Fruit fly (Drosophila melanogaster) whole organism, embryonic: ENCODE measurements around the gene isoQC.

Experiments
- Ada2b ChIP-seq: fragments of 200-800 bp; sonication (Bioruptor generic); IDR thresholded peaks from 2 replicates; pipeline ENCODE4 v1.3.6; 2022; ENCODE audit warnings: missing biosample characterization, missing genetic modification characterization
- Bdp1 ChIP-seq: fragments of 200-800 bp; sonication (Bioruptor generic); optimal IDR thresholded peaks from 3 replicates; lab custom pipeline; 2016; ENCODE audit warnings: missing biosample characterization, missing genetic modification characterization
- CG11695 ChIP-seq: fragments of 200-800 bp; sonication (Bioruptor generic); IDR thresholded peaks from 3 replicates; pipeline ENCODE4 v1.3.6; 2022; ENCODE audit warnings: missing biosample characterization, missing genetic modification characterization
- CG13296 ChIP-seq: fragments of 200-800 bp; sonication (Bioruptor generic); optimal IDR thresholded peaks from 3 replicates; lab custom pipeline; 2018; ENCODE audit warnings: missing biosample characterization, mild to moderate bottlenecking, missing genetic modification characterization
- CG14050 ChIP-seq: fragments of 200-800 bp; sonication (Bioruptor generic); IDR thresholded peaks from 3 replicates; pipeline ENCODE4 v1.3.6; 2022; ENCODE audit warnings: missing biosample characterization, missing genetic modification characterization
- CG14860 ChIP-seq: fragments of 200-800 bp; sonication (Bioruptor generic); IDR thresholded peaks from 3 replicates; pipeline ENCODE4 v1.3.6; 2022; ENCODE audit warnings: missing biosample characterization, missing genetic modification characterization; ENCODE audit not compliant: partially characterized antibody
- CG15601 ChIP-seq: fragments of 200-800 bp; sonication (Bioruptor generic); optimal IDR thresholded peaks from 3 replicates; lab custom pipeline; 2019; ENCODE audit warnings: missing biosample characterization, mild to moderate bottlenecking, missing genetic modification characterization, moderate library complexity
- CG1647 ChIP-seq: fragments of 200-800 bp; sonication (Bioruptor generic); optimal IDR thresholded peaks from 3 replicates; lab custom pipeline; 2016; ENCODE audit warnings: missing biosample characterization, missing genetic modification characterization
- CG17568 ChIP-seq: fragments of 200-800 bp; sonication (Bioruptor generic); optimal IDR thresholded peaks from 2 replicates; lab custom pipeline; 2018; ENCODE audit warnings: missing biosample characterization, mild to moderate bottlenecking, missing genetic modification characterization, moderate library complexity
- CG2116 ChIP-seq: fragments of 200-800 bp; sonication (Bioruptor generic); optimal IDR thresholded peaks from 3 replicates; lab custom pipeline; 2018; ENCODE audit warnings: missing biosample characterization, mild to moderate bottlenecking, missing genetic modification characterization
- CG34224 ChIP-seq: fragments of 200-800 bp; sonication (Bioruptor generic); IDR thresholded peaks from 3 replicates; pipeline ENCODE4 v1.3.6; 2022; ENCODE audit warnings: missing biosample characterization, missing genetic modification characterization; ENCODE audit not compliant: partially characterized antibody
- CG4707 ChIP-seq: fragments of 200-800 bp; sonication (Bioruptor generic); optimal IDR thresholded peaks from 2 replicates; lab custom pipeline; 2018; ENCODE audit warnings: missing biosample characterization, mild to moderate bottlenecking, missing genetic modification characterization, moderate library complexity
- CG4820 ChIP-seq: fragments of 200-800 bp; sonication (Bioruptor generic); optimal IDR thresholded peaks from 3 replicates; lab custom pipeline; 2016; ENCODE audit warnings: missing biosample characterization, missing genetic modification characterization
- CG7745 ChIP-seq: fragments of 200-800 bp; sonication (Bioruptor generic); optimal IDR thresholded peaks from 2 replicates; lab custom pipeline; 2018; ENCODE audit warnings: missing biosample characterization, mild to moderate bottlenecking, missing genetic modification characterization, moderate library complexity
- CG7786 ChIP-seq: fragments of 200-800 bp; sonication (Bioruptor generic); optimal IDR thresholded peaks from 2 replicates; lab custom pipeline; 2016; ENCODE audit warnings: missing biosample characterization, missing genetic modification characterization
- CG7839 ChIP-seq: fragments of 200-800 bp; sonication (Bioruptor generic); optimal IDR thresholded peaks from 3 replicates; lab custom pipeline; 2018; ENCODE audit warnings: missing biosample characterization, mild to moderate bottlenecking, missing genetic modification characterization, moderate library complexity
- CG8290 ChIP-seq, 3 experiments: fragments of 200-800 bp; sonication (Bioruptor generic); optimal IDR thresholded peaks; 2 replicates each; lab custom pipeline; 2016 to 2019; ENCODE audit warnings: missing biosample characterization in 3 of 3, missing genetic modification characterization in 3 of 3, mild to moderate bottlenecking in 2 of 3, moderate library complexity in 1 of 3
- Dll ChIP-seq: fragments of 200-800 bp; sonication (Bioruptor generic); IDR thresholded peaks from 4 replicates; pipeline ENCODE4 v1.3.6; 2022; ENCODE audit warnings: missing biosample characterization, missing genetic modification characterization; ENCODE audit not compliant: partially characterized antibody
- Doc2 ChIP-seq: fragments of 200-800 bp; sonication (Bioruptor generic); IDR thresholded peaks from 2 replicates; pipeline ENCODE4 v1.3.6; 2022; ENCODE audit warnings: missing biosample characterization, missing genetic modification characterization
- Eip74EF ChIP-seq, 2 experiments: fragments of 200-800 bp in 1 of 2; fragments of >200 bp in 1 of 2; sonication (Bioruptor generic) in 1 of 2; optimal IDR thresholded peaks; 2 replicates each; lab custom pipeline; 2017 to 2019; ENCODE audit warnings: missing biosample characterization in 2 of 2, missing genetic modification characterization in 2 of 2, mild to moderate bottlenecking in 1 of 2, moderate library complexity in 1 of 2
- GATAe ChIP-seq: fragments of 200-800 bp; sonication (Bioruptor generic); conservative IDR thresholded peaks from 2 replicates; pipeline ENCODE4 v1.3.6; 2022; ENCODE audit warnings: missing biosample characterization, missing genetic modification characterization
- Lpt ChIP-seq: fragments of >200 bp; optimal IDR thresholded peaks from 2 replicates; lab custom pipeline; 2018; ENCODE audit warnings: missing biosample characterization, missing genetic modification characterization
- MBD-R2 ChIP-seq: fragments of 200-800 bp; sonication (Bioruptor generic); IDR thresholded peaks from 2 replicates; pipeline ENCODE4 v1.3.6; 2022; ENCODE audit warnings: missing biosample characterization, missing genetic modification characterization
- Med ChIP-seq: fragments of 200-800 bp; sonication (Bioruptor generic); peaks from one replicate; lab custom pipeline; 2016; ENCODE audit warnings: missing biosample characterization, missing genetic modification characterization, mild to moderate bottlenecking, inconsistent platforms, moderate library complexity
- Nf-YC ChIP-seq: fragments of 200-800 bp; optimal IDR thresholded peaks from 3 replicates; lab custom pipeline; 2019; ENCODE audit warnings: missing biosample characterization, mild to moderate bottlenecking, missing genetic modification characterization, moderate library complexity
- Oli ChIP-seq: fragments of 200-800 bp; sonication (Bioruptor generic); optimal IDR thresholded peaks from 2 replicates; lab custom pipeline; 2018; ENCODE audit warnings: missing biosample characterization, mild to moderate bottlenecking, missing genetic modification characterization, moderate library complexity
- PHDP ChIP-seq: fragments of 200-800 bp; sonication (Bioruptor generic); optimal IDR thresholded peaks from 3 replicates; lab custom pipeline; 2018; ENCODE audit warnings: missing biosample characterization, mild to moderate bottlenecking, missing genetic modification characterization, moderate library complexity
- Ravus ChIP-seq: fragments of 200-800 bp; sonication (Bioruptor generic); IDR thresholded peaks from 2 replicates; pipeline ENCODE4 v1.3.6; 2022; ENCODE audit warnings: missing biosample characterization, missing genetic modification characterization
- Spps ChIP-seq: fragments of 200-800 bp; sonication (Bioruptor generic); optimal IDR thresholded peaks from 2 replicates; lab custom pipeline; 2018; ENCODE audit warnings: missing biosample characterization, mild to moderate bottlenecking, missing genetic modification characterization
- abd-A ChIP-seq: fragments of 200-800 bp; sonication (Bioruptor generic); optimal IDR thresholded peaks from 3 replicates; lab custom pipeline; 2019; ENCODE audit warnings: missing biosample characterization, mild to moderate bottlenecking, missing genetic modification characterization, moderate library complexity
- ap ChIP-seq: fragments of 200-800 bp; sonication (Bioruptor generic); IDR thresholded peaks from 2 replicates; pipeline ENCODE4 v1.3.6; 2022; ENCODE audit warnings: missing biosample characterization, missing genetic modification characterization
- cwo ChIP-seq: fragments of 200-800 bp; sonication (Bioruptor generic); optimal IDR thresholded peaks from 3 replicates; lab custom pipeline; 2017; ENCODE audit warnings: missing biosample characterization, missing genetic modification characterization, mild to moderate bottlenecking, moderate library complexity, missing genetic modification reagents
- dimm ChIP-seq: fragments of 200-800 bp; sonication (Bioruptor generic); IDR thresholded peaks from 2 replicates; pipeline ENCODE4 v1.3.6; 2022; ENCODE audit warnings: missing biosample characterization, missing genetic modification characterization
- dm ChIP-seq: fragments of 200-800 bp; sonication (Bioruptor generic); optimal IDR thresholded peaks from 3 replicates; lab custom pipeline; 2016; ENCODE audit warnings: missing biosample characterization, missing genetic modification characterization
- ems ChIP-seq: fragments of 200-800 bp; sonication (Bioruptor generic); optimal IDR thresholded peaks from 3 replicates; lab custom pipeline; 2016; ENCODE audit warnings: missing biosample characterization, missing genetic modification characterization
- hb ChIP-seq: fragments of 200-800 bp; sonication (Bioruptor generic); IDR thresholded peaks from 3 replicates; pipeline ENCODE4 v1.3.6; 2022; ENCODE audit warnings: missing biosample characterization, missing genetic modification characterization; ENCODE audit not compliant: partially characterized antibody
- insv ChIP-seq, 2 experiments: fragments of 200-800 bp; sonication (Bioruptor generic); optimal IDR thresholded peaks; 3 replicates each; lab custom pipeline; 2016 to 2018; ENCODE audit warnings: missing biosample characterization in 2 of 2, missing genetic modification characterization in 2 of 2
- lilli ChIP-seq: fragments of 200-800 bp; sonication (Bioruptor generic); optimal IDR thresholded peaks from 3 replicates; lab custom pipeline; 2016; ENCODE audit warnings: missing biosample characterization, missing genetic modification characterization
- nau ChIP-seq: fragments of 200-800 bp; sonication (Bioruptor generic); optimal IDR thresholded peaks from 3 replicates; lab custom pipeline; 2017; ENCODE audit warnings: missing biosample characterization, mild to moderate bottlenecking, missing genetic modification characterization, missing genetic modification reagents
- pan ChIP-seq, 4 experiments: fragments of >200 bp in 3 of 4; fragments of 200-800 bp in 1 of 4; sonication (Bioruptor generic) in 1 of 4; optimal IDR thresholded peaks in 3 of 4; IDR thresholded peaks in 1 of 4; 2 replicates each; pipeline versions ENCODE4 v1.3.6 to Lab custom; 2017 to 2022; ENCODE audit warnings: missing biosample characterization in 2 of 4, missing genetic modification characterization in 2 of 4, mixed read lengths in 1 of 4
- pfk ChIP-seq: fragments of 200-800 bp; sonication (Bioruptor generic); optimal IDR thresholded peaks from 2 replicates; lab custom pipeline; 2018; ENCODE audit warnings: missing biosample characterization, mild to moderate bottlenecking, missing genetic modification characterization, moderate library complexity
- ro ChIP-seq: fragments of 200-800 bp; sonication (Bioruptor generic); IDR thresholded peaks from 2 replicates; pipeline ENCODE4 v1.3.6; 2022; ENCODE audit warnings: missing biosample characterization, missing genetic modification characterization
- row ChIP-seq: fragments of 200-800 bp; sonication (Bioruptor generic); IDR thresholded peaks from 3 replicates; pipeline ENCODE4 v1.3.6; 2022; ENCODE audit warnings: missing biosample characterization, missing genetic modification characterization
- tll ChIP-seq, 2 experiments: fragments of 200-800 bp in 1 of 2; fragments of >200 bp in 1 of 2; sonication (Bioruptor generic) in 1 of 2; optimal IDR thresholded peaks; 2 replicates each; lab custom pipeline; 2017 to 2019; ENCODE audit warnings: missing biosample characterization in 2 of 2, missing genetic modification characterization in 2 of 2, mild to moderate bottlenecking in 1 of 2, moderate library complexity in 1 of 2
- trh ChIP-seq: fragments of 200-800 bp; sonication (Bioruptor generic); optimal IDR thresholded peaks from 2 replicates; lab custom pipeline; 2016; ENCODE audit warnings: missing biosample characterization, missing genetic modification characterization
- tup ChIP-seq: fragments of 200-800 bp; sonication (Bioruptor generic); optimal IDR thresholded peaks from 2 replicates; lab custom pipeline; 2016; ENCODE audit warnings: missing biosample characterization, mild to moderate bottlenecking, missing genetic modification characterization, moderate library complexity
- unpg ChIP-seq: fragments of 200-800 bp; sonication (Bioruptor generic); optimal IDR thresholded peaks from 3 replicates; lab custom pipeline; 2018; ENCODE audit warnings: missing biosample characterization, mild to moderate bottlenecking, missing genetic modification characterization, moderate library complexity

isoQC gene

DNA sequence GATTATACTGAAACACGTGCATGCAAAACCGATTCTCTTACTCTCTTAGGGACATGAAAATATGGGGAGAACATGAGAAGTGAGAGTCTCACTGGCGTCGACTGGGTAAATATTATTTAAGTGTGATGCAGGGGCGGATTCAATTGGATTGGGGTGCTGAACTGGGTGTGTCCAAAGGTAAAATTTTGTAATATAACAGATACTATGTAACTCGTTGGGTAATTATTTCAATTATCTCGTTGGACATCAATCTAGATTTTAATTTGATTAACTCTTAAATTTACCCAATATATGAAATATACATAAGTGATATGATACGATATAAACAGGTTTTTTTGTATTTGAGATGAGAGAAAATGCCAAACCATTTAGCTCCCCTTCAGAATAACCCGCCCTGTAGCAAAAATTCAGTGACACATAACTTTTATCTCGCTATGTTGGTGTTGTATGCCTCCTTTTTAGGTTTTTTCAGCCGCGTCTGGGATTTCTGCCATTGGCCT lies 33.9 kb downstream of the isoQC start (continued):
- peak; percentile 96 for TF ChIP-seq CG7839 (tag; lab: Kevin White, UChicago)
- TF ChIP-seq Bdp1, result peak; percentile 78
- peak; percentile 86 for TF ChIP-seq abd-A (tag; lab: Kevin White, UChicago)
- TF ChIP-seq tup (GFP tag; lab: Kevin White, UChicago), result peak; percentile 80
- TF ChIP-seq GATAe, result peak; percentile 88
- TF ChIP-seq dimm (GFP tag; lab: Robert Waterston, UW), result peak; percentile 62
- TF ChIP-seq hb, result no peak
- peak; percentile 66 for TF ChIP-seq CG4707 (GFP tag; lab: Kevin White, UChicago)
- no peak for TF ChIP-seq pan (optimal IDR thresholded peaks at IDR 0.05; lab: Kevin White, UChicago)
- TF ChIP-seq pan (GFP tag; optimal IDR thresholded peaks at IDR 0.05 in 1 of 2, IDR thresholded peaks at IDR 0.05 in 1 of 2), result peak in 1 of 2 experiments; percentile 89
- peak; percentile 53 for TF ChIP-seq CG2116
- TF ChIP-seq insv (GFP tag; optimal IDR thresholded peaks at IDR 0.05; lab: Kevin White, UChicago), result peak in 1 of 2 experiments; percentile 56
- peak; percentile 97 for TF ChIP-seq row (GFP tag; lab: Robert Waterston, UW)
- peak in 1 of 2 experiments; percentile 85 for TF ChIP-seq Eip74EF (GFP tag; optimal IDR thresholded peaks at IDR 0.05; lab: Kevin White, UChicago)
- TF ChIP-seq CG7786 (GFP tag; lab: Kevin White, UChicago), result peak; percentile 94
- peak; percentile 71; the same call in 2 of the 3 replicates for TF ChIP-seq CG14050 (GFP tag; lab: Robert Waterston, UW)
- TF ChIP-seq Ada2b (GFP tag; lab: Robert Waterston, UW), result peak; percentile 94
- TF ChIP-seq unpg (GFP tag; lab: Kevin White, UChicago), result peak; percentile 88
- TF ChIP-seq CG1647 (GFP tag; lab: Kevin White, UChicago), result peak; percentile 92
- peak; percentile 84 for TF ChIP-seq trh (GFP tag; lab: Kevin White, UChicago)
- TF ChIP-seq CG11695 (GFP tag; lab: Robert Waterston, UW), result peak; percentile 93
- peak; percentile 75 for TF ChIP-seq dm
- peak; percentile 86 for TF ChIP-seq CG17568 (GFP tag; lab: Kevin White, UChicago)
- peak; percentile 89 for TF ChIP-seq nau (GFP tag; lab: Kevin White, UChicago)
- peak; percentile 99 for TF ChIP-seq Med (GFP tag; lab: Kevin White, UChicago)
- TF ChIP-seq Dll, result 0 out of 4 replicates have a peak, but pooled peaks have one; percentile 14
- TF ChIP-seq CG14860, result no peak; the same call in 2 of the 3 replicates
- TF ChIP-seq Oli (tag; lab: Kevin White, UChicago), result peak; percentile 92
- TF ChIP-seq ap (GFP tag; lab: Robert Waterston, UW), result peak; percentile 68
- TF ChIP-seq Nf-YC (tag; lab: Kevin White, UChicago), result peak; percentile 74
- TF ChIP-seq CG7745 (tag; lab: Kevin White, UChicago), result no peak
- peak; percentile 81 for TF ChIP-seq Ravus (GFP tag; lab: Robert Waterston, UW)
- TF ChIP-seq cwo (GFP tag; lab: Kevin White, UChicago), result peak; percentile 97
- peak; percentile 38 for TF ChIP-seq pfk (GFP tag; lab: Kevin White, UChicago)
- TF ChIP-seq ems, result peak; percentile 92
- peak; percentile 94 for TF ChIP-seq CG13296
- no peak for TF ChIP-seq Lpt (GFP tag; lab: Kevin White, UChicago)
- TF ChIP-seq Spps, result peak; percentile 66
- no peak for TF ChIP-seq tll (GFP tag; optimal IDR thresholded peaks at IDR 0.05; lab: Kevin White, UChicago)
- no peak for TF ChIP-seq Doc2 (GFP tag; lab: Robert Waterston, UW)
- peak; percentile 72; the same call in 1 of the 2 replicates for TF ChIP-seq ro (GFP tag; lab: Robert Waterston, UW)
- peak; percentile 96 for TF ChIP-seq PHDP (tag; lab: Kevin White, UChicago)
- peak; percentile 52; the same call in 1 of the 3 replicates for TF ChIP-seq CG34224 (GFP tag; lab: Robert Waterston, UW)
- TF ChIP-seq MBD-R2 (GFP tag; lab: Robert Waterston, UW), result peak; percentile 87
- peak; percentile 90 for TF ChIP-seq CG4820 (GFP tag; lab: Kevin White, UChicago)
- peak; percentile 98 for TF ChIP-seq lilli
- peak; percentile 78 for TF ChIP-seq CG8290 (GFP tag; optimal IDR thresholded peaks at IDR 0.05; lab: Kevin White, UChicago)
- TF ChIP-seq CG8290 (tag; optimal IDR thresholded peaks at IDR 0.05; lab: Kevin White, UChicago), result peak; percentile 58 to 96
- peak; percentile 75 for TF ChIP-seq CG15601
